Fruit fly (Drosophila melanogaster) Kc167 (cell line): ENCODE results near the gene djl.

Experiments used
- Sin3A ChIP-seq: fragments of >200 bp; optimal IDR thresholded peaks from 2 replicates; lab custom pipeline; 2018; ENCODE audit warnings: missing external identifiers
- h ChIP-seq: fragments of >200 bp; optimal IDR thresholded peaks from 3 replicates; lab custom pipeline; 2018; ENCODE audit warnings: missing external identifiers
- psq ChIP-seq: fragments of >200 bp; optimal IDR thresholded peaks from 2 replicates; lab custom pipeline; 2017; ENCODE audit warnings: missing external identifiers

DNA sequence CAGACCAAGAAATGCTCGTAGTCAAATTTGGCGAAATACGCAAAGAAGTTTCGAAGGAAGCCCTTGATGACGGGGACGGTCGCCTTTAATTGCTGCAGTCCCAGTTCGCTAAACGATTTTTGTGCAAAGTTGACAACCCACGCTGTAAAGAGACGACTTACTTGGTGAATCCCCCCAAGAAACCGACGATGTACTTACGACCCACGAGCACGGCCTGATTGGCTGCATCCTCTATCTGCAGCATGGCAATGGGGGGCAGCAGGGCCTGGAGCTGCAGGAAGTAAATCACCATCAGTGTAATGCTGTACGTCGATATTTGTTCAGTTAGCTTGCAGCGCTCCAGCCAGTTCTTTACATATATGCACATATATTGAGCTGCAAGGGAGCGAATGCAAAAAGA lies 23.2 kb downstream of the djl start:
- TF ChIP-seq Sin3A (lab: Kevin White, UChicago) (no peak), psq (lab: Kevin White, UChicago) (no peak), h (lab: Kevin White, UChicago) (no peak)
